Worm (Caenorhabditis elegans) whole organism, L3 larva: ENCODE measurements around the gene ZK84.4.

Experiments
- aly-2 ChIP-seq: fragments of 150-350 bp; optimal IDR thresholded peaks from 2 replicates; lab custom pipeline; 2014; ENCODE audit warnings: missing biosample characterization, missing genetic modification characterization
- ama-1 ChIP-seq: fragments of 150-350 bp; optimal IDR thresholded peaks from 2 replicates; lab custom pipeline; 2018
- fos-1 ChIP-seq: fragments of 150-350 bp; optimal IDR thresholded peaks from 2 replicates; lab custom pipeline; 2014; ENCODE audit warnings: missing biosample characterization, missing genetic modification characterization
- nfya-1 ChIP-seq: sonication (generic microtip); optimal IDR thresholded peaks from 2 replicates; lab custom pipeline; 2017; ENCODE audit warnings: missing genetic modification characterization, mild to moderate bottlenecking, missing compliant biosample characterization, antibody characterized with exemption, moderate library complexity; ENCODE audit not compliant: insufficient read depth
- nhr-12 ChIP-seq: fragments of 150-350 bp; optimal IDR thresholded peaks from 2 replicates; lab custom pipeline; 2014; ENCODE audit warnings: missing biosample characterization, missing genetic modification characterization
- nhr-28 ChIP-seq: fragments of 150-350 bp; optimal IDR thresholded peaks from 2 replicates; lab custom pipeline; 2014; ENCODE audit warnings: missing biosample characterization, missing genetic modification characterization
- nhr-77 ChIP-seq: fragments of 150-350 bp; optimal IDR thresholded peaks from 2 replicates; lab custom pipeline; 2014; ENCODE audit warnings: missing biosample characterization, missing genetic modification characterization
- pha-4 ChIP-seq: fragments of 150-350 bp; optimal IDR thresholded peaks from 2 replicates; lab custom pipeline; 2014; ENCODE audit warnings: missing biosample characterization, missing genetic modification reagents, missing genetic modification characterization
- skn-1 ChIP-seq: fragments of 150-350 bp; optimal IDR thresholded peaks from 2 replicates; lab custom pipeline; 2014; ENCODE audit warnings: missing biosample characterization, missing genetic modification characterization
- snpc-4 ChIP-seq: fragments of 150-350 bp; optimal IDR thresholded peaks from 2 replicates; lab custom pipeline; 2014; ENCODE audit warnings: missing biosample characterization, missing genetic modification characterization
- unc-62 ChIP-seq: fragments of 150-350 bp; sonication (generic microtip); optimal IDR thresholded peaks from 4 replicates; lab custom pipeline; 2014; ENCODE audit warnings: missing biosample characterization, missing genetic modification reagents, missing genetic modification characterization

ce11 chrII:6028594-6029141, 19.9 kb upstream of the ZK84.4 start:
- no peak for TF ChIP-seq nhr-77
- TF ChIP-seq pha-4 (tag; lab: Kevin White, UChicago), result no peak
- no peak for TF ChIP-seq nhr-12
- TF ChIP-seq aly-2 (tag; lab: Kevin White, UChicago), result no peak
- no peak for TF ChIP-seq snpc-4 (tag; lab: Kevin White, UChicago)
- TF ChIP-seq skn-1 (tag; lab: Kevin White, UChicago), result no peak
- no peak for TF ChIP-seq unc-62 (GFP tag; lab: Kevin White, UChicago)
- TF ChIP-seq fos-1 (tag; lab: Kevin White, UChicago), result no peak
- TF ChIP-seq nhr-28, result no peak
- no peak for TF ChIP-seq ama-1 (lab: Kevin White, UChicago)
- TF ChIP-seq nfya-1 (tag; lab: Kevin White, UChicago), result peak; percentile 22
